Fruit fly (Drosophila melanogaster) whole organism, embryonic: Measurements from ENCODE around the gene Pde9.

Experiments
- Asciz ChIP-seq: fragments of 200-800 bp; sonication (Bioruptor generic); optimal IDR thresholded peaks from 2 replicates; lab custom pipeline; 2017; ENCODE audit warnings: missing biosample characterization, mild to moderate bottlenecking, missing genetic modification characterization, missing genetic modification reagents
- B-H2 ChIP-seq: fragments of 200-800 bp; sonication (Bioruptor generic); optimal IDR thresholded peaks from 2 replicates; lab custom pipeline; 2018; ENCODE audit warnings: missing biosample characterization, mild to moderate bottlenecking, missing genetic modification characterization
- CG11504 ChIP-seq: fragments of 200-800 bp; sonication (Bioruptor generic); optimal IDR thresholded peaks from 3 replicates; lab custom pipeline; 2019; ENCODE audit warnings: missing biosample characterization, mild to moderate bottlenecking, missing genetic modification characterization, moderate library complexity
- CG15073 ChIP-seq: fragments of 200-800 bp; sonication (Bioruptor generic); optimal IDR thresholded peaks from 2 replicates; lab custom pipeline; 2016; ENCODE audit warnings: missing biosample characterization, missing genetic modification characterization
- CG15514 ChIP-seq: fragments of 200-800 bp; sonication (Bioruptor generic); optimal IDR thresholded peaks from 3 replicates; lab custom pipeline; 2017; ENCODE audit warnings: missing biosample characterization, missing genetic modification characterization, mild to moderate bottlenecking, moderate library complexity, missing genetic modification reagents
- CG17829 ChIP-seq: fragments of 200-800 bp; optimal IDR thresholded peaks from 2 replicates; lab custom pipeline; 2019; ENCODE audit warnings: missing biosample characterization, mild to moderate bottlenecking, missing genetic modification characterization, moderate library complexity
- CG2875 ChIP-seq: fragments of 200-800 bp; sonication (Bioruptor generic); optimal IDR thresholded peaks from 2 replicates; lab custom pipeline; 2017; ENCODE audit warnings: missing biosample characterization, mild to moderate bottlenecking, missing genetic modification characterization, missing genetic modification reagents
- CG34376 ChIP-seq: fragments of 200-800 bp; sonication (Bioruptor generic); optimal IDR thresholded peaks from 2 replicates; lab custom pipeline; 2018; ENCODE audit warnings: missing biosample characterization, mild to moderate bottlenecking, missing genetic modification characterization
- CG3847 ChIP-seq: fragments of 200-800 bp; sonication (Bioruptor generic); IDR thresholded peaks from 2 replicates; pipeline ENCODE4 v1.3.6; 2022; ENCODE audit warnings: missing biosample characterization, missing genetic modification characterization
- CG5180 ChIP-seq: fragments of 200-800 bp; sonication (Bioruptor generic); optimal IDR thresholded peaks from 3 replicates; lab custom pipeline; 2017; ENCODE audit warnings: missing biosample characterization, missing genetic modification characterization, mild to moderate bottlenecking, moderate library complexity, missing genetic modification reagents
- CG7786 ChIP-seq: fragments of 200-800 bp; sonication (Bioruptor generic); optimal IDR thresholded peaks from 2 replicates; lab custom pipeline; 2016; ENCODE audit warnings: missing biosample characterization, missing genetic modification characterization
- CTCF ChIP-seq: fragments of 200-800 bp; sonication (Bioruptor generic); optimal IDR thresholded peaks from 2 replicates; lab custom pipeline; 2017; ENCODE audit warnings: missing biosample characterization, mild to moderate bottlenecking, missing genetic modification characterization, moderate library complexity
- D19A ChIP-seq: fragments of 200-800 bp; optimal IDR thresholded peaks from 3 replicates; lab custom pipeline; 2019; ENCODE audit warnings: missing biosample characterization, mild to moderate bottlenecking, missing genetic modification characterization, moderate library complexity
- Dad ChIP-seq: fragments of 200-800 bp; sonication (Bioruptor generic); optimal IDR thresholded peaks from 3 replicates; lab custom pipeline; 2016; ENCODE audit warnings: missing biosample characterization, missing genetic modification characterization
- Dp ChIP-seq: fragments of 200-800 bp; sonication (Bioruptor generic); optimal IDR thresholded peaks from 2 replicates; lab custom pipeline; 2018; ENCODE audit warnings: missing biosample characterization, mild to moderate bottlenecking, missing genetic modification characterization, moderate library complexity
- Dref ChIP-seq: fragments of 200-800 bp; sonication (Bioruptor generic); IDR thresholded peaks from 2 replicates; pipeline ENCODE4 v1.3.6; 2022; ENCODE audit warnings: missing biosample characterization, missing genetic modification characterization
- Drgx ChIP-seq: fragments of 200-800 bp; sonication (Bioruptor generic); IDR thresholded peaks from 2 replicates; pipeline ENCODE4 v1.3.6; 2022; ENCODE audit warnings: missing biosample characterization, missing genetic modification characterization
- H2.0 ChIP-seq: fragments of 200-800 bp; sonication (Bioruptor generic); IDR thresholded peaks from 2 replicates; pipeline ENCODE4 v1.3.6; 2022; ENCODE audit warnings: missing biosample characterization, missing genetic modification characterization
- HLHmδ ChIP-seq: fragments of 200-800 bp; sonication (Bioruptor generic); optimal IDR thresholded peaks from 2 replicates; lab custom pipeline; 2018; ENCODE audit warnings: missing biosample characterization, mild to moderate bottlenecking, missing genetic modification characterization, moderate library complexity
- Hmr ChIP-seq: fragments of 200-800 bp; sonication (Bioruptor generic); optimal IDR thresholded peaks from 3 replicates; lab custom pipeline; 2017; ENCODE audit warnings: mild to moderate bottlenecking, missing biosample characterization, missing genetic modification reagents, missing genetic modification characterization
- Jarid2 ChIP-seq: fragments of 200-800 bp; sonication (Bioruptor generic); optimal IDR thresholded peaks from 3 replicates; lab custom pipeline; 2017; ENCODE audit warnings: mild to moderate bottlenecking, missing biosample characterization, missing genetic modification reagents, missing genetic modification characterization
- Med ChIP-seq: fragments of 200-800 bp; sonication (Bioruptor generic); peaks from one replicate; lab custom pipeline; 2016; ENCODE audit warnings: missing biosample characterization, missing genetic modification characterization, mild to moderate bottlenecking, inconsistent platforms, moderate library complexity
- Nf-YB ChIP-seq: fragments of 200-800 bp; sonication (Bioruptor generic); optimal IDR thresholded peaks from 3 replicates; lab custom pipeline; 2019; ENCODE audit warnings: missing biosample characterization, mild to moderate bottlenecking, missing genetic modification characterization, moderate library complexity
- Pdp1 ChIP-seq, 2 experiments: fragments of 200-800 bp; sonication (Bioruptor generic); optimal IDR thresholded peaks; 3 replicates each; lab custom pipeline; 2016; ENCODE audit warnings: missing biosample characterization in 2 of 2, missing genetic modification characterization in 2 of 2, mild to moderate bottlenecking in 1 of 2, moderate library complexity in 1 of 2
- Spps ChIP-seq: fragments of 200-800 bp; sonication (Bioruptor generic); optimal IDR thresholded peaks from 2 replicates; lab custom pipeline; 2018; ENCODE audit warnings: missing biosample characterization, mild to moderate bottlenecking, missing genetic modification characterization
- cas ChIP-seq: fragments of 200-800 bp; sonication (Bioruptor generic); IDR thresholded peaks from 2 replicates; pipeline ENCODE4 v1.3.6; 2022; ENCODE audit warnings: missing biosample characterization, missing genetic modification characterization
- fu2 ChIP-seq: fragments of 200-800 bp; sonication (Bioruptor generic); optimal IDR thresholded peaks from 2 replicates; lab custom pipeline; 2016; ENCODE audit warnings: missing biosample characterization, missing genetic modification characterization
- gem ChIP-seq: fragments of 200-800 bp; sonication (Bioruptor generic); optimal IDR thresholded peaks from 2 replicates; lab custom pipeline; 2019; ENCODE audit warnings: missing biosample characterization, mild to moderate bottlenecking, missing genetic modification characterization, moderate library complexity
- kay ChIP-seq: fragments of 200-800 bp; sonication (Bioruptor generic); optimal IDR thresholded peaks from 2 replicates; lab custom pipeline; 2016; ENCODE audit warnings: missing biosample characterization, missing genetic modification characterization
- ken ChIP-seq: fragments of 200-800 bp; sonication (Bioruptor generic); IDR thresholded peaks from 3 replicates; pipeline ENCODE4 v1.3.6; 2022; ENCODE audit warnings: missing biosample characterization, missing genetic modification characterization
- lab ChIP-seq: fragments of 200-800 bp; sonication (Bioruptor generic); optimal IDR thresholded peaks from 3 replicates; lab custom pipeline; 2017; ENCODE audit warnings: missing biosample characterization, missing genetic modification characterization, mild to moderate bottlenecking, moderate library complexity, missing genetic modification reagents
- row ChIP-seq: fragments of 200-800 bp; sonication (Bioruptor generic); IDR thresholded peaks from 3 replicates; pipeline ENCODE4 v1.3.6; 2022; ENCODE audit warnings: missing biosample characterization, missing genetic modification characterization
- shn ChIP-seq: fragments of 200-800 bp; sonication (Bioruptor generic); optimal IDR thresholded peaks from 3 replicates; lab custom pipeline; 2016; ENCODE audit warnings: missing biosample characterization, missing genetic modification characterization
- ssp ChIP-seq: fragments of 200-800 bp; sonication (Bioruptor generic); IDR thresholded peaks from 2 replicates; pipeline ENCODE4 v1.3.6; 2022; ENCODE audit warnings: missing biosample characterization, missing genetic modification characterization
- sug ChIP-seq: fragments of 200-800 bp; optimal IDR thresholded peaks from 2 replicates; lab custom pipeline; 2019; ENCODE audit warnings: missing biosample characterization, mild to moderate bottlenecking, missing genetic modification characterization, moderate library complexity
- twi ChIP-seq: fragments of 200-800 bp; optimal IDR thresholded peaks from 2 replicates; lab custom pipeline; 2019; ENCODE audit warnings: missing biosample characterization, mild to moderate bottlenecking, missing genetic modification characterization, moderate library complexity
- vfl ChIP-seq: fragments of 200-800 bp; sonication (Bioruptor generic); optimal IDR thresholded peaks from 2 replicates; lab custom pipeline; 2016; ENCODE audit warnings: missing biosample characterization, missing genetic modification characterization

Gene Pde9

DNA sequence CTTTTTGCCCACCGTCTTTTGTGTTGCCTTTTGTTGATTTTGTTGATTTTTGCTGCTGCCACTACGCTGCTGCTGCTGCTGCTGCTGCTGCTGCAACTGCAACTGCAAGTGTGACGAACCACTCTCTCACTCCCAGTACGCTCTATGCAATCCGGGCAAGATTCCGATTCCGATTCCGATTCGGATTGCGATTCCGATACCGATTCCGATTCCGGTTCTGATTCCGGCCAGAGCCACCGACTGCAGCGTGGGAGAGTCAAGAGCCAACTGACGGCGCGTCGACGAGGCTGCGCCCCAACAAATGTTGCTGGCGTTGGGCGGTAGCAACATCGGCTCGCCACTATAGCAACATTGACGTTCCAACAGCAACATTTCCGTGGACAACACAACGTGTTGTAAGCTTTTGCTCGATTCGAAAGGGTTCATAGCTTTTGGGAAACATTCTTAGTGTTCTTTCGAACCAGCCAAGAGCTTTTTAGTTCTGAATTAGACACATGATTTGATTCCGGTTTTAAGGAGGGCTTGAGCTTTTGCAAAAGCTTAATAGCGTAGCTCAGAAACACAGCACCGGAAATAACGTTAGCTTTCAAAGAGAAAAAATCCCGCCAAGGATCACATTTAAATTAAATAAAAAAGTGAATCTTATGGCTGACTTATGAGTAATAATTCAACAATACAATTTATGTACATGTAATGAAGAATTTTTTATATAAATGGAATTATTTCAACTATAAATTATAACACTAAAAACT is 112.3 kb downstream of the Pde9 start, which contains the start of gene CG32647 (continued):
- TF ChIP-seq D19A (tag; lab: Kevin White, UChicago) (no peak), CG3847 (GFP tag; lab: Robert Waterston, UW) (no peak), Asciz (no peak), CTCF (GFP tag; lab: Kevin White, UChicago) (peak; percentile 69), Jarid2 (GFP tag; lab: Kevin White, UChicago) (peak; percentile 79), CG5180 (GFP tag; lab: Kevin White, UChicago) (peak; percentile 98), Med (peak; percentile 79), CG15514 (peak; percentile 97), vfl (GFP tag; lab: Kevin White, UChicago) (no peak), lab (GFP tag; lab: Kevin White, UChicago) (peak; percentile 9), Dp (GFP tag; lab: Kevin White, UChicago) (peak; percentile 26), CG2875 (GFP tag; lab: Kevin White, UChicago) (no peak), cas (GFP tag; lab: Robert Waterston, UW) (no peak), Nf-YB (GFP tag; lab: Kevin White, UChicago) (no peak), Spps (tag; lab: Kevin White, UChicago) (no peak), Hmr (GFP tag; lab: Kevin White, UChicago) (peak; percentile 42), ssp (GFP tag; lab: Robert Waterston, UW) (no peak), kay (GFP tag; lab: Kevin White, UChicago) (no peak), CG15073 (GFP tag; lab: Kevin White, UChicago) (no peak), twi (tag; lab: Kevin White, UChicago) (no peak), H2.0 (no peak), Dref (peak; percentile 26; the same call in 1 of the 2 replicates)

DNA sequence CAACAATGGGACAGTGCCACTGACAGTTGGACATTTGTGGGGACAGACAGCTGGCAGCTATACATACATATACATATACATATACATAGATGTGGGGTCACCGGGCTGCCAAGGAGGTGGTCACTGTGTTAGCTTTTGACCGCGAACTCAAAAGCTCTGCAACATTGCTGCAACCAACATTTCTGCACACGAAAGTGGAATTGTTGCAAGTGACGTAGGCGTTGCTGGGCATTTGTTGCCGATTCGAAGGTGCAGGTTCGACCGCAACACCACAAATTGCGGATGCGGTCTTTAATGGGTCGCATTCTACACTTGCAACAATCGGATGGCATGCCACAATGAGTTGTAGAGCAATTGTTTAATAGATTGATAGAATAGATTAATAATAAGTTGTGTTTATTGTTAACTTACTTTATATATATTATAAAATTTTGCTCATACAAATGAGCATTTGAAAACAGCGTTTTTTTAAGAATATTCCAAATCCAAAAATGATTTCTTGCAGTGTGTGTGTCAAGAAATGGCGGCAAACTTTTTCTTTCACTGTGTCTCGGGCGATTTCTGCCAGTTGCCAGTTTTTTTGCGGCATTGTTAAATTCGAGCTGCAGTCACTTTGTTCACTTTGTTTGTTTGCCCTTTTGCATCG is 119.2 kb downstream of the Pde9 start:
- no peak for TF ChIP-seq HLHmδ (GFP tag; lab: Kevin White, UChicago)
- TF ChIP-seq Drgx (GFP tag; lab: Robert Waterston, UW): peak; percentile 37; the same call in 1 of the 2 replicates
- peak; percentile 73 for TF ChIP-seq CG5180 (GFP tag; lab: Kevin White, UChicago)
- TF ChIP-seq Dad (GFP tag; lab: Kevin White, UChicago): no peak
- peak; percentile 90 for TF ChIP-seq CG11504 (tag; lab: Kevin White, UChicago)
- no peak for TF ChIP-seq B-H2 (GFP tag; lab: Kevin White, UChicago)
- 0 out of 3 replicates have a peak, but pooled peaks have one; percentile 15 for TF ChIP-seq row (GFP tag; lab: Robert Waterston, UW)
- TF ChIP-seq ken (GFP tag; lab: Robert Waterston, UW): no peak
- no peak for TF ChIP-seq CG17829 (tag; lab: Kevin White, UChicago)
- TF ChIP-seq CG7786 (GFP tag; lab: Kevin White, UChicago): no peak
- no peak for TF ChIP-seq shn (GFP tag; lab: Kevin White, UChicago)

DNA sequence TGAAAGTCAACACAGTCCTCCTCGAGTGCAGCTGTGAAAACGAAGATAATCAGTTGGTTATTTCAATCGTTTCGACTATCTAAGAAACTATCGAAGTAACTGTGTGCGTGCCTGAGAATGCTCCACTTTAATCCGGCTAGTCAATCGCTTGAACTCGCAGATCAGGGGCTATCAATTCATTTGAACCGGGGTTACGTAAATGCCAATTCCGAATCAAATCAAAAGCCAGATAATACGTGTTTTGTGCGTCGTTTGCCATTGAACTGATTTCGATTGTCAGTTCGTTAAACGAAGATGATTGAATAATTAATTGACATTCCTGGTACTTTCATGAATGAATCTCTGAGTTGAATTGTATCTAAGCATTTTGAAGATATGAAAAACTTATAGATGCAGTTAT is 119.9 kb downstream of the Pde9 start:
- TF ChIP-seq gem (tag; lab: Kevin White, UChicago) (peak; percentile 70), fu2 (GFP tag; lab: Kevin White, UChicago) (no peak), CG34376 (GFP tag; lab: Kevin White, UChicago) (peak; percentile 54), sug (tag; lab: Kevin White, UChicago) (peak; percentile 41), Pdp1 (GFP tag; optimal IDR thresholded peaks at IDR 0.05; lab: Kevin White, UChicago) (peak in 1 of 2 experiments; percentile 77)
